Worm (Caenorhabditis elegans) whole organism, late embryonic: ENCODE results near the gene C15F1.2.

ENCODE experiments used
- K02D7.2 ChIP-seq: sonication (generic microtip); optimal IDR thresholded peaks from 2 replicates; lab custom pipeline; 2017; ENCODE audit warnings: mild to moderate bottlenecking, missing genetic modification characterization, missing compliant biosample characterization
- T23F11.4 ChIP-seq: fragments of 200-800 bp; sonication (Bioruptor generic); optimal IDR thresholded peaks from 2 replicates; lab custom pipeline; 2018; ENCODE audit warnings: mild to moderate bottlenecking, missing genetic modification characterization, missing compliant biosample characterization
- Y22D7AL.16 ChIP-seq: sonication (generic microtip); optimal IDR thresholded peaks from 2 replicates; lab custom pipeline; 2016; ENCODE audit warnings: missing genetic modification characterization, missing compliant biosample characterization
- ahr-1 ChIP-seq: sonication (generic microtip); optimal IDR thresholded peaks from 2 replicates; lab custom pipeline; 2016; ENCODE audit warnings: missing genetic modification characterization, missing compliant biosample characterization
- ama-1 ChIP-seq: fragments of 150-350 bp; optimal IDR thresholded peaks from 2 replicates; lab custom pipeline; 2014
- ceh-18 ChIP-seq: sonication (generic microtip); optimal IDR thresholded peaks from 2 replicates; lab custom pipeline; 2016; ENCODE audit warnings: missing genetic modification characterization, missing compliant biosample characterization
- ceh-19 ChIP-seq: fragments of 200-800 bp; sonication (Bioruptor generic); optimal IDR thresholded peaks from 2 replicates; lab custom pipeline; 2018; ENCODE audit warnings: mild to moderate bottlenecking, missing genetic modification characterization, missing compliant biosample characterization
- ceh-48 ChIP-seq: sonication (generic microtip); optimal IDR thresholded peaks from 2 replicates; lab custom pipeline; 2016; ENCODE audit warnings: missing genetic modification characterization, inconsistent platforms, missing compliant biosample characterization
- ceh-6 ChIP-seq: fragments of 200-800 bp; sonication (Bioruptor generic); optimal IDR thresholded peaks from 2 replicates; lab custom pipeline; 2018; ENCODE audit warnings: mild to moderate bottlenecking, missing genetic modification characterization, missing compliant biosample characterization
- che-1 ChIP-seq: sonication (generic microtip); optimal IDR thresholded peaks from 2 replicates; lab custom pipeline; 2016; ENCODE audit warnings: mild to moderate bottlenecking, missing genetic modification characterization, missing compliant biosample characterization
- dmd-4 ChIP-seq: sonication (generic microtip); optimal IDR thresholded peaks from 2 replicates; lab custom pipeline; 2016; ENCODE audit warnings: borderline replicate concordance, missing genetic modification characterization, missing compliant biosample characterization
- dve-1 ChIP-seq: sonication (generic microtip); optimal IDR thresholded peaks from 2 replicates; lab custom pipeline; 2017; ENCODE audit warnings: antibody characterized with exemption, mild to moderate bottlenecking, missing genetic modification characterization, missing compliant biosample characterization
- elt-2 ChIP-seq: sonication (generic microtip); optimal IDR thresholded peaks from 2 replicates; lab custom pipeline; 2016; ENCODE audit warnings: missing genetic modification reagents, missing genetic modification characterization, missing compliant biosample characterization
- ets-4 ChIP-seq: sonication (generic microtip); optimal IDR thresholded peaks from 2 replicates; lab custom pipeline; 2016; ENCODE audit warnings: missing genetic modification characterization, missing compliant biosample characterization
- eyg-1 ChIP-seq: sonication (generic microtip); optimal IDR thresholded peaks from 2 replicates; lab custom pipeline; 2016; ENCODE audit warnings: missing genotype, missing genetic modification characterization, missing compliant biosample characterization
- fax-1 ChIP-seq: sonication (generic microtip); optimal IDR thresholded peaks from 2 replicates; lab custom pipeline; 2016; ENCODE audit warnings: missing genotype, missing genetic modification characterization, missing compliant biosample characterization
- fkh-10 ChIP-seq: fragments of 150-350 bp; optimal IDR thresholded peaks from 2 replicates; lab custom pipeline; 2014; ENCODE audit warnings: missing biosample characterization, missing genetic modification reagents, missing genetic modification characterization
- fkh-6 ChIP-seq: sonication (generic microtip); optimal IDR thresholded peaks from 2 replicates; lab custom pipeline; 2016; ENCODE audit warnings: missing genetic modification characterization, missing compliant biosample characterization
- hlh-13 ChIP-seq: fragments of 200-800 bp; sonication (Bioruptor generic); optimal IDR thresholded peaks from 2 replicates; lab custom pipeline; 2018; ENCODE audit warnings: mild to moderate bottlenecking, missing genetic modification characterization, missing compliant biosample characterization
- hlh-30 ChIP-seq: sonication (generic microtip); optimal IDR thresholded peaks from 2 replicates; lab custom pipeline; 2017; ENCODE audit warnings: antibody characterized with exemption, missing genetic modification characterization, missing compliant biosample characterization; ENCODE audit not compliant: insufficient read depth
- lim-6 ChIP-seq: sonication (generic microtip); optimal IDR thresholded peaks from 2 replicates; lab custom pipeline; 2016; ENCODE audit warnings: missing genetic modification characterization, missing compliant biosample characterization
- lin-11 ChIP-seq: fragments of 200-800 bp; sonication (Bioruptor generic); optimal IDR thresholded peaks from 2 replicates; lab custom pipeline; 2018; ENCODE audit warnings: mild to moderate bottlenecking, missing genetic modification characterization, missing compliant biosample characterization
- madf-2 ChIP-seq: sonication (generic microtip); optimal IDR thresholded peaks from 2 replicates; lab custom pipeline; 2017; ENCODE audit warnings: missing genetic modification characterization, missing compliant biosample characterization
- mec-3 ChIP-seq: sonication (generic microtip); optimal IDR thresholded peaks from 2 replicates; lab custom pipeline; 2016; ENCODE audit warnings: borderline replicate concordance, missing genetic modification characterization, missing compliant biosample characterization
- nfya-1 ChIP-seq: sonication (generic microtip); optimal IDR thresholded peaks from 2 replicates; lab custom pipeline; 2017; ENCODE audit warnings: missing genetic modification characterization, mild to moderate bottlenecking, missing compliant biosample characterization, antibody characterized with exemption, moderate library complexity
- nhr-232 ChIP-seq: sonication (generic microtip); optimal IDR thresholded peaks from 2 replicates; lab custom pipeline; 2016; ENCODE audit warnings: missing genetic modification characterization, missing compliant biosample characterization
- npax-4 ChIP-seq: sonication (generic microtip); optimal IDR thresholded peaks from 2 replicates; lab custom pipeline; 2016; ENCODE audit warnings: missing genetic modification characterization, missing compliant biosample characterization
- odd-2 ChIP-seq: sonication (generic microtip); optimal IDR thresholded peaks from 2 replicates; lab custom pipeline; 2017; ENCODE audit warnings: antibody characterized with exemption, mild to moderate bottlenecking, missing genetic modification characterization, missing compliant biosample characterization
- pat-9 ChIP-seq: fragments of 200-800 bp; sonication (Bioruptor generic); optimal IDR thresholded peaks from 2 replicates; lab custom pipeline; 2018; ENCODE audit warnings: mild to moderate bottlenecking, missing genetic modification characterization, moderate library complexity, missing compliant biosample characterization
- pha-4 ChIP-seq: fragments of 150-350 bp; optimal IDR thresholded peaks from 2 replicates; lab custom pipeline; 2018; ENCODE audit warnings: missing biosample characterization, missing genetic modification reagents, missing genetic modification characterization
- ref-2 ChIP-seq: sonication (generic microtip); optimal IDR thresholded peaks from 2 replicates; lab custom pipeline; 2016; ENCODE audit warnings: missing genetic modification characterization, missing compliant biosample characterization
- sox-2 ChIP-seq: fragments of 200-800 bp; sonication (Bioruptor generic); IDR thresholded peaks from 2 replicates; pipeline ENCODE4 v1.3.6; 2022; ENCODE audit warnings: missing genetic modification reagents, missing genetic modification characterization, missing compliant biosample characterization
- sox-4 ChIP-seq: sonication (generic microtip); optimal IDR thresholded peaks from 2 replicates; lab custom pipeline; 2017; ENCODE audit warnings: mild to moderate bottlenecking, missing genetic modification characterization, inconsistent platforms, missing compliant biosample characterization
- syd-9 ChIP-seq: sonication (generic microtip); optimal IDR thresholded peaks from 2 replicates; lab custom pipeline; 2016; ENCODE audit warnings: mild to moderate bottlenecking, missing genetic modification characterization, moderate library complexity, missing compliant biosample characterization
- tbx-2 ChIP-seq: sonication (generic microtip); optimal IDR thresholded peaks from 2 replicates; lab custom pipeline; 2016; ENCODE audit warnings: missing genetic modification characterization, missing compliant biosample characterization
- ttx-3 ChIP-seq: sonication (generic microtip); optimal IDR thresholded peaks from 2 replicates; lab custom pipeline; 2016; ENCODE audit warnings: missing genetic modification reagents, missing genetic modification characterization, missing compliant biosample characterization
- unc-3 ChIP-seq, 2 experiments: fragments of 200-800 bp in 1 of 2; sonication (Bioruptor generic) in 1 of 2; sonication (generic microtip) in 1 of 2; conservative IDR thresholded peaks in 1 of 2; optimal IDR thresholded peaks in 1 of 2; 2 replicates each; pipeline versions ENCODE4 v1.3.6 to Lab custom; 2016 to 2022; ENCODE audit warnings: missing compliant biosample characterization in 2 of 2, missing genetic modification characterization in 2 of 2, missing genetic modification reagents in 1 of 2
- unc-42 ChIP-seq: sonication (generic microtip); optimal IDR thresholded peaks from 2 replicates; lab custom pipeline; 2016; ENCODE audit warnings: missing genotype, missing genetic modification characterization, missing compliant biosample characterization
- ztf-16 ChIP-seq: sonication (generic microtip); optimal IDR thresholded peaks from 2 replicates; lab custom pipeline; 2017; ENCODE audit warnings: missing genetic modification characterization, missing compliant biosample characterization

Gene C15F1.2

DNA sequence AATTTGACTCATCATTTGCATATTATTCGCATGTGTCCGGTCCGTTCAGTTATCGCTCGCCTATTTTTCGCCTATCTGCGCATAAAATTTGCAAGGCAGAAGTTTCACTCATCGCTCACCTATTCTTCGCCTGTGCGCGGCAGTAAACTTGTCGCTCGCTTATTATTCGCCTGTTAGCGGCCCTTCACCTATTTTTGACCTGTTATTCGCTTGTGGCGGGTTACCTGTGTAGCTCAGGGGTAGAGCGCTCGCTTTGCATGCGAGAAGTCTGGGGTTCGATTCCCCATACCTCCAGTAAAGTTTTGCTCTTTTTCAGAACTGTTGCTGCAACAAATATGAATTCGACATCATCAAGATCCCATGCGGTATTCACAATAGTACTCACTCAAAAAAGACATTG is 21.7 kb downstream of the C15F1.2 start (continued):
- TF ChIP-seq mec-3 (peak; percentile 18), sox-2 (peak; percentile 74), ztf-16 (tag; lab: Kevin White, UChicago) (peak; percentile 63), nhr-232 (tag; lab: Kevin White, UChicago) (peak; percentile 77), eyg-1 (peak; percentile 68), ahr-1 (tag; lab: Kevin White, UChicago) (peak; percentile 34), ceh-6 (GFP tag; lab: Kevin White, UChicago) (peak; percentile 87), fax-1 (tag; lab: Kevin White, UChicago) (peak; percentile 62), elt-2 (peak; percentile 84), sox-4 (tag; lab: Kevin White, UChicago) (peak; percentile 72), madf-2 (peak; percentile 78), hlh-13 (GFP tag; lab: Kevin White, UChicago) (peak; percentile 72), syd-9 (peak; percentile 62), lin-11 (tag; lab: Kevin White, UChicago) (peak; percentile 75), npax-4 (tag; lab: Kevin White, UChicago) (peak; percentile 26), pat-9 (peak; percentile 84), ceh-19 (GFP tag; lab: Kevin White, UChicago) (peak; percentile 87), K02D7.2 (tag; lab: Kevin White, UChicago) (peak; percentile 70), T23F11.4 (GFP tag; lab: Kevin White, UChicago) (peak; percentile 72), unc-3 (GFP tag; conservative IDR thresholded peaks at IDR 0.05; lab: Robert Waterston, UW) (peak; percentile 76), unc-3 (tag; optimal IDR thresholded peaks at IDR 0.05; lab: Kevin White, UChicago) (peak; percentile 7), che-1 (tag; lab: Kevin White, UChicago) (peak; percentile 85)

DNA sequence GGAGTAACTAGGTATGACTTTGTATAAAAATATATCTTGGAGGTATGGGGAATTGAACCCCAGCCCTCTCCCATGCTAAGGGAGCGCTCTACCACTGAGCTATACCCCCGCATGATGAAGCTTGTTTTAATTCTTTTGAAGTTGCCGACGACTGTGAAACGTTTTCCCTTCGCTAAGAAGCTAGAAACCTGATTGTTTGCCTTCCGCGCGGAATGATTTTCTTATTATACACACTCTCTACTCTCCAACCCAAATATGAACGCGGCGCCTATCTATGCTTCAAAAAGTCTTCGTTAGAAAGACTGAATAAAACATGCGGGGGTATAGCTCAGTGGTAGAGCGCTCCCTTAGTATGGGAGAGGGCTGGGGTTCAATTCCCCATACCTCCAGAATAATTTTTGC is 23.2 kb downstream of the C15F1.2 start:
- TF ChIP-seq sox-4 (tag; lab: Kevin White, UChicago) (peak; percentile 7), ref-2 (tag; lab: Kevin White, UChicago) (no peak), che-1 (tag; lab: Kevin White, UChicago) (peak; percentile 16), ttx-3 (tag; lab: Kevin White, UChicago) (no peak), lim-6 (tag; lab: Kevin White, UChicago) (no peak), odd-2 (tag; lab: Kevin White, UChicago) (no peak), Y22D7AL.16 (tag; lab: Kevin White, UChicago) (peak; percentile 13), madf-2 (peak; percentile 12), ceh-18 (no peak), nfya-1 (tag; lab: Kevin White, UChicago) (peak; percentile 4), lin-11 (tag; lab: Kevin White, UChicago) (no peak)

DNA sequence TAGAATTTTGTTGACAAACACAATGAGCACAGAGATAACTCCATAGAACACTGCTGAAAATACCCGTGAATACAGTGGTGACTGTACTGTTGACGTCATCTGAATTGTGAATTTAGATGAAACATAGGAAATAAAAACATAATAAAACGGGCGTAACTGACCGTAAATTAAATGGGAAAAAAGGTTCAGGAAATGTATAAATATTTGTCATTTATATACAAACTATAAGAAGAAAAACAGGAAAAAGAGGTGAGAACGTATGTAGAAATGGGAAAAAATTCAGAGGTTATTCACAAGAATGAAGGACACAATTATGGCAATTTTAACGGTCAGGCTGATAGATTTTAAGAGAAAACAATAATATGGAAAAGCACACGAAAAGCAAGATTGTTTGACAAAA is 32.8 kb downstream of the C15F1.2 start, which contains the start of gene sqv-7:
Gene sqv-7 (minus strand): TSS at position 101 of the 400 bp plus-strand sequence.
- TF ChIP-seq fkh-6 (tag; lab: Kevin White, UChicago) (no peak), ama-1 (lab: Kevin White, UChicago) (no peak), ceh-18 (no peak)

DNA sequence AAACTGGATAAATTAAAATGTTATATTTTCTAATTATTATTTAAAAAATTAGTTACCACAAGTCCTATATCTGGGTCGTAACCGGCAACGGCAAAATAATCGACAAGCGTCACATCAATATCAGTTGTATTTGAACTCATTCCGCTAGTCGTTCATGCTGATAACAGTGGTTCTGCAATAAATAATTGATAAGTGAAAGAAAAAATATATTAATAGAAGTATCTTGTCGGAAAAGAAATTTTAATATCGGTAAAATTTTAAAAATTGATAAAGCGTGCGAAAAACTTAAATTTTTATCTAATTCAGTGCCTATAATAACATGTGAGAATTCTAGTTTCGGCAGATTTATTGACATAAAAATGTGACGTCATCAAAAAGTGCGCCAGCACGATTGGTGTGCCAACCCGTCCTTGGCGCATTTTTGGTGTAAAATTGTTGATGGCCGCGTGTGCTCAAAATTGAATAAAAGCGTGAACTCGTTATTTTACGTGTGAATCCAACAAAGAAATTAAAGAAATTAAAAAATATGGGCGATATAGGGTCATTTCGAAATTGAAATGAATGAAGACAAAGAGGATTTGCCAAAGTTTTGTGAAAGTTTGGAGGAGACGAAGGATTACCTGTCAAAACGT is 42.7 kb downstream of the C15F1.2 start, which contains the start of the genes lst-6 and lst-5:
Gene lst-6 (minus strand): TSS at position 140 of the 632 bp plus-strand sequence.
Gene lst-5 (plus strand): TSS at position 544 of the 632 bp plus-strand sequence.
- TF ChIP-seq nfya-1 (tag; lab: Kevin White, UChicago) = peak; percentile 45
- peak; percentile 72 for TF ChIP-seq unc-42 (tag; lab: Kevin White, UChicago)
- TF ChIP-seq ceh-48 (tag; lab: Kevin White, UChicago) = peak; percentile 24
- TF ChIP-seq pha-4 (tag; lab: Kevin White, UChicago) = no peak
- TF ChIP-seq elt-2 = peak; percentile 86
- no peak for TF ChIP-seq dmd-4 (tag; lab: Kevin White, UChicago)
- TF ChIP-seq dve-1 (tag; lab: Kevin White, UChicago) = peak; percentile 23
- peak; percentile 11 for TF ChIP-seq ets-4 (tag; lab: Kevin White, UChicago)
- peak; percentile 58 for TF ChIP-seq tbx-2 (tag; lab: Kevin White, UChicago)
- no peak for TF ChIP-seq fkh-10
- peak; percentile 41 for TF ChIP-seq hlh-30 (tag; lab: Kevin White, UChicago)
